Worm (Caenorhabditis elegans) whole organism, L1 larva: ENCODE results near the gene Y60A3A.21.

Experiments
- aha-1 ChIP-seq: fragments of 150-350 bp; optimal IDR thresholded peaks from 2 replicates; lab custom pipeline; 2014; ENCODE audit warnings: missing biosample characterization, missing genetic modification characterization
- alr-1 ChIP-seq: fragments of 200-800 bp; sonication (Bioruptor generic); optimal IDR thresholded peaks from 2 replicates; lab custom pipeline; 2018; ENCODE audit warnings: borderline replicate concordance, mild to moderate bottlenecking, missing genetic modification characterization, missing compliant biosample characterization
- ceh-63 ChIP-seq: fragments of 200-800 bp; sonication (Bioruptor generic); optimal IDR thresholded peaks from 2 replicates; lab custom pipeline; 2018; ENCODE audit warnings: mild to moderate bottlenecking, missing genetic modification characterization, missing compliant biosample characterization
- ceh-82 ChIP-seq, 3 experiments: fragments of 150-350 bp in 1 of 3; sonication (generic microtip) in 2 of 3; optimal IDR thresholded peaks; 2 replicates each; lab custom pipeline; 2014 to 2017; ENCODE audit warnings: missing biosample characterization in 3 of 3, missing genetic modification characterization in 3 of 3
- ceh-88 ChIP-seq: fragments of 200-800 bp; sonication (Bioruptor generic); IDR thresholded peaks from 2 replicates; pipeline ENCODE4 v1.3.6; 2022; ENCODE audit warnings: missing genetic modification characterization, missing compliant biosample characterization
- efl-1 ChIP-seq, 4 experiments: fragments of 150-350 bp; optimal IDR thresholded peaks in 3 of 4; peaks in 1 of 4; 1 replicate in 1 of 4; 2 replicates in 3 of 4; lab custom pipeline; 2014; ENCODE audit warnings: missing biosample characterization in 2 of 4, missing genetic modification characterization in 2 of 4, missing genetic modification reagents in 2 of 4
- egl-13 ChIP-seq: sonication (generic microtip); optimal IDR thresholded peaks from 2 replicates; lab custom pipeline; 2016; ENCODE audit warnings: missing genotype, missing genetic modification reagents, missing genetic modification characterization, missing compliant biosample characterization
- grh-1 ChIP-seq: fragments of 200-800 bp; sonication (Bioruptor generic); IDR thresholded peaks from 2 replicates; pipeline ENCODE4 v1.3.6; 2022; ENCODE audit warnings: missing genetic modification reagents, missing genetic modification characterization, missing compliant biosample characterization
- hlh-4 ChIP-seq: sonication (generic microtip); optimal IDR thresholded peaks from 2 replicates; lab custom pipeline; 2016; ENCODE audit warnings: mild to moderate bottlenecking, missing genetic modification characterization, missing compliant biosample characterization
- lin-15B ChIP-seq: fragments of 150-350 bp; sonication (generic microtip); optimal IDR thresholded peaks from 3 replicates; lab custom pipeline; 2014; ENCODE audit warnings: missing biosample characterization, missing genetic modification characterization
- lin-35 ChIP-seq, 2 experiments: fragments of 150-350 bp; optimal IDR thresholded peaks; 2 replicates each; lab custom pipeline; 2014; ENCODE audit warnings: missing biosample characterization in 2 of 2, missing genetic modification characterization in 2 of 2, missing genetic modification reagents in 2 of 2
- lsy-2 ChIP-seq, 2 experiments: fragments of 150-350 bp; optimal IDR thresholded peaks; 2 replicates each; lab custom pipeline; 2014; ENCODE audit warnings: missing biosample characterization in 2 of 2, missing genetic modification characterization in 2 of 2
- mdl-1 ChIP-seq, 2 experiments: fragments of 150-350 bp; optimal IDR thresholded peaks; 2 replicates each; lab custom pipeline; 2014 to 2017; ENCODE audit warnings: missing biosample characterization in 2 of 2, missing genetic modification characterization in 2 of 2, inconsistent platforms in 1 of 2
- mep-1 ChIP-seq: fragments of 150-350 bp; optimal IDR thresholded peaks from 2 replicates; lab custom pipeline; 2014; ENCODE audit warnings: missing biosample characterization, missing genetic modification characterization
- nhr-12 ChIP-seq: sonication (generic microtip); optimal IDR thresholded peaks from 2 replicates; lab custom pipeline; 2017; ENCODE audit warnings: missing biosample characterization, missing genetic modification characterization
- nhr-20 ChIP-seq: sonication (generic microtip); optimal IDR thresholded peaks from 2 replicates; lab custom pipeline; 2016; ENCODE audit warnings: mild to moderate bottlenecking, missing genetic modification characterization, missing compliant biosample characterization
- nhr-47 ChIP-seq: sonication (generic microtip); optimal IDR thresholded peaks from 2 replicates; lab custom pipeline; 2016; ENCODE audit warnings: mild to moderate bottlenecking, missing genetic modification characterization, moderate library complexity, missing compliant biosample characterization
- nhr-76 ChIP-seq: sonication (generic microtip); optimal IDR thresholded peaks from 2 replicates; lab custom pipeline; 2017; ENCODE audit warnings: missing biosample characterization, missing genetic modification characterization
- nhr-85 ChIP-seq: sonication (generic microtip); peaks from one replicate; lab custom pipeline; 2016; ENCODE audit warnings: missing genetic modification characterization, inconsistent platforms, missing compliant biosample characterization
- pqm-1 ChIP-seq: sonication (generic microtip); optimal IDR thresholded peaks from 3 replicates; lab custom pipeline; 2017; ENCODE audit warnings: missing biosample characterization, missing genetic modification characterization
- rnt-1 ChIP-seq: sonication (generic microtip); optimal IDR thresholded peaks from 2 replicates; lab custom pipeline; 2016; ENCODE audit warnings: mild to moderate bottlenecking, missing genetic modification characterization, moderate library complexity, missing compliant biosample characterization
- skn-1 ChIP-seq: fragments of 150-350 bp; optimal IDR thresholded peaks from 2 replicates; lab custom pipeline; 2014; ENCODE audit warnings: missing biosample characterization, missing genetic modification characterization
- snu-23 ChIP-seq: sonication (generic microtip); optimal IDR thresholded peaks from 2 replicates; lab custom pipeline; 2016; ENCODE audit warnings: missing genetic modification characterization, missing compliant biosample characterization
- sox-4 ChIP-seq: sonication (generic microtip); optimal IDR thresholded peaks from 2 replicates; lab custom pipeline; 2016; ENCODE audit warnings: missing genetic modification characterization, missing compliant biosample characterization
- sptf-1 ChIP-seq: fragments of 150-350 bp; optimal IDR thresholded peaks from 2 replicates; lab custom pipeline; 2014; ENCODE audit warnings: missing biosample characterization, missing genetic modification characterization
- sup-37 ChIP-seq: fragments of 200-800 bp; sonication (Bioruptor generic); optimal IDR thresholded peaks from 2 replicates; lab custom pipeline; 2018; ENCODE audit warnings: mild to moderate bottlenecking, missing genetic modification characterization, missing compliant biosample characterization
- tbx-2 ChIP-seq: sonication (generic microtip); optimal IDR thresholded peaks from 2 replicates; lab custom pipeline; 2016; ENCODE audit warnings: missing genetic modification characterization, missing compliant biosample characterization
- tlp-1 ChIP-seq: fragments of 150-350 bp; optimal IDR thresholded peaks from 2 replicates; lab custom pipeline; 2014; ENCODE audit warnings: missing biosample characterization, missing genetic modification characterization
- unc-130 ChIP-seq: fragments of 150-350 bp; optimal IDR thresholded peaks from 2 replicates; lab custom pipeline; 2017; ENCODE audit warnings: missing biosample characterization, missing genetic modification characterization, inconsistent platforms
- unc-62 ChIP-seq: fragments of 150-350 bp; optimal IDR thresholded peaks from 2 replicates; lab custom pipeline; 2014; ENCODE audit warnings: missing biosample characterization, missing genetic modification reagents, missing genetic modification characterization
- xbp-1 ChIP-seq: sonication (generic microtip); optimal IDR thresholded peaks from 2 replicates; lab custom pipeline; 2016; ENCODE audit warnings: missing genetic modification characterization, missing compliant biosample characterization

Gene Y60A3A.21

DNA sequence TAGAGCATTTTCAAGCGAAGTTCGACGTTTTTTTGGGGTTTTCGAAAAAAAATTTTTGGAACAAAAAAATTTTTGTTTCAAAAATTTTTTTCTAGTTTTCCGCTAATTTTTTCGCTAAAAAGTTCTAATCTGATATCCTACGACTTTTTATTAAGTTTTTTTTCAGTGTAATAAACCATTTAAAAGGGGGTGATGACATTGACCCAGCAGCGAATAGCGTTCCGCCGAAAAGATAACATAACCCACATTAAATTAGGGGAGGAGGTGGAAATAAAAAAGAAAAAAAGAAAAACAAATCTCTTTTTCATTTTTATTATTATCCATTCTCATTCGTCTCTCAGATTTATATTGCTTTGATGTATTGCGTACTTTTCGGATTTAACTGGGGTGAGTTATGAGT is 4.3 kb upstream of the Y60A3A.21 start, which contains the start of gene Y60A3A.23:
Gene Y60A3A.23, plus strand, starts transcription at position 301 of the 400 bp plus-strand sequence.
- TF ChIP-seq nhr-47 (no peak), sox-4 (tag; lab: Kevin White, UChicago) (no peak), lin-15B (no peak), ceh-88 (GFP tag; lab: Robert Waterston, UW) (no peak), nhr-20 (no peak), unc-130 (tag; lab: Kevin White, UChicago) (no peak), mdl-1 (tag; optimal IDR thresholded peaks at IDR 0.05; lab: Kevin White, UChicago) (no peak), mep-1 (tag; lab: Kevin White, UChicago) (no peak), unc-62 (GFP tag; lab: Kevin White, UChicago) (no peak), skn-1 (tag; lab: Kevin White, UChicago) (no peak), tbx-2 (tag; lab: Kevin White, UChicago) (no peak), lin-35 (GFP tag; optimal IDR thresholded peaks at IDR 0.05; lab: Kevin White, UChicago) (no peak), sup-37 (GFP tag; lab: Kevin White, UChicago) (no peak), pqm-1 (tag; lab: Kevin White, UChicago) (no peak), alr-1 (tag; lab: Kevin White, UChicago) (no peak), ceh-82 (tag; optimal IDR thresholded peaks at IDR 0.05; lab: Kevin White, UChicago) (no peak), rnt-1 (tag; lab: Kevin White, UChicago) (no peak), tlp-1 (tag; lab: Kevin White, UChicago) (no peak), nhr-76 (tag; lab: Kevin White, UChicago) (no peak)

DNA sequence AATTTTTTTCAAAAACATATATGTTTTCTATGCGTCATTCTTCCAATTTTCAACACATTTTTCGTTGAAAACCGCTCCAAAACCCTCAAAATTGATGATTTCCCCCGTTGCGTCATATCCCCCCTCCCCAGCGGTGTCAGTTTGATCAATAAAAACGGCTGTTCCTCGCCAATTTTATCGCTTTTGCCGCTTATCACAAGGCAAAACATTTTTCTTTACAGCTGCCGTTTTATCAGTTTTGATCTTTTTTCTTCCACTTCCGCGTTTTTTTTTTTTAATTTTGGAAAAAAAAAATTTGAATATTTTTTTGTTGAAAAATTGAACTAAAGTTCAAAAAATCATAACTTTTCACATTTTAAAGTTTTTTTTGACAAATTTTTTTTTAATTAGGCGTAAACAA is 555 bp upstream of the Y60A3A.21 start:
- TF ChIP-seq ceh-63 (GFP tag; lab: Kevin White, UChicago) = no peak
- no peak for TF ChIP-seq hlh-4 (tag; lab: Kevin White, UChicago)
- no peak for TF ChIP-seq nhr-12
- TF ChIP-seq xbp-1 (tag; lab: Kevin White, UChicago) = no peak
- no peak for TF ChIP-seq pqm-1 (tag; lab: Kevin White, UChicago)

DNA sequence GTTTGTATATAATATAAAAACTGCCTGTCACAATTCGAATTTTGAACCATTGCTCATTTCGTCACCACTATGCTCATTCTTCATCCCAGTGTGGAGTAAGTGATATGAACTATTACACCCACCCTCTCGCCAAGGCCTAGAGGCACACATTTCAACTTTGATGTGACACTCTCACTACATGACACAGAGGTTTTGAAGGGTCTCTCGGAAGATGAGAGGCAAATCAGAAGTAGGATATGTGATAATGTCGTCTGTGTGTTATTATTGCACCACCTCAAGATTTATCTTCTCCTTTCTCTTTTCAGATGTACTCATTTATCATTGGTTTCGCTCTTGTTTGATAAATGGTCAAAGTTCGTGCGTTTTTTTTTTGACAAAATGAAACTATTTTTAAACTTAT is 9.6 kb downstream of the Y60A3A.21 start:
- TF ChIP-seq sptf-1 (tag; lab: Kevin White, UChicago) = no peak
- TF ChIP-seq lsy-2 (tag; optimal IDR thresholded peaks at IDR 0.05; lab: Kevin White, UChicago) = no peak
- TF ChIP-seq mdl-1 (tag; optimal IDR thresholded peaks at IDR 0.05; lab: Kevin White, UChicago) = no peak
- TF ChIP-seq egl-13 (tag; lab: Kevin White, UChicago) = no peak

DNA sequence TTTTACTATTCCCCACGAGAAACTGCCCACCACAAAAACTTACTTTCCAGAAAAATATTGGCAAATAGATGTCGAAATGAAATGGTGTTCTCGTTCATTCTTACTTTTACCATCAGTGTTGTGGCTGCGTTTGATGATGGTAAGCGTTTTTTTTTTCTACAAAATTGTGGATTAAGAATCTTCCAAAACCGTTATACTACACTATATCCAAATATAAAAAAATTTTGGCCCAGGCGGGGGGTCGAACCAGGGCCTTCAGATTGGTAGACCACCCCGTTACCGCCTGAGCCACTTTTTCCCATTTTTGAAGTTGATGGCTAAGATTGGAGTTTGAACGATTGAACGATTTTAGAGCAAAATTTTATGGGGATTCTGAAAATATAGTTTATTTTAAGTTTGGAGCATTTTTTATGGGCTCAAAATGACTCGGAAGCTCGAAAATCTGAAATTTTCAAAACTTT is 11.3 kb downstream of the Y60A3A.21 start, which contains the start of gene lgc-55:
Gene lgc-55, plus strand, starts transcription at position 51 of the 461 bp plus-strand sequence.
- TF ChIP-seq nhr-85 (tag; lab: Kevin White, UChicago) (peak; percentile 32), aha-1 (tag; lab: Kevin White, UChicago) (no peak), snu-23 (GFP tag; lab: Kevin White, UChicago) (no peak)

DNA sequence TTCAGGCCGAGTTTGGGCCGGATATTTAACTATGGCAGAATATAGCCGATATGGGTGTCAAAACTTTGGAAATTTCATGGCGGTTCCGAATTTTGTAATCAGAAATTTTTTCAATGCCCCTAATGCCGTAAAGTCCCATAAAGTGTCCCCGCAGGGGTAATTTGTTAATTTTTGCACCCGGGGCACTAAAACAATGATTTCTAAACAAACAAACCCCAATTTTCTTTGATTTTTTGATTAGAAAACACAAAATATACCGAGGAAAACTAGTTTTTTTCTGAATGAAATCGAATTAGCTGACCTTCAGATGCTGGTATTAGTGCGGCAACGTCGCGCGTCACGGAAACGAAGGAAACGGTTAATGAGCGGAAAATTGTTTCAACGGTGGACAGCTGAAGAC is 23.2 kb downstream of the Y60A3A.21 start:
- TF ChIP-seq nhr-85 (tag; lab: Kevin White, UChicago) = peak; percentile 78
- no peak for TF ChIP-seq efl-1 (optimal IDR thresholded peaks at IDR 0.05; lab: Kevin White, UChicago)
- peak in 1 of 2 experiments; percentile 66 for TF ChIP-seq efl-1 (GFP tag; optimal IDR thresholded peaks at IDR 0.05 in 1 of 2; lab: Kevin White, UChicago)
- peak; percentile 42 for TF ChIP-seq grh-1
- no peak for TF ChIP-seq rnt-1 (tag; lab: Kevin White, UChicago)
- TF ChIP-seq, all 84 proteins: peak for 3

DNA sequence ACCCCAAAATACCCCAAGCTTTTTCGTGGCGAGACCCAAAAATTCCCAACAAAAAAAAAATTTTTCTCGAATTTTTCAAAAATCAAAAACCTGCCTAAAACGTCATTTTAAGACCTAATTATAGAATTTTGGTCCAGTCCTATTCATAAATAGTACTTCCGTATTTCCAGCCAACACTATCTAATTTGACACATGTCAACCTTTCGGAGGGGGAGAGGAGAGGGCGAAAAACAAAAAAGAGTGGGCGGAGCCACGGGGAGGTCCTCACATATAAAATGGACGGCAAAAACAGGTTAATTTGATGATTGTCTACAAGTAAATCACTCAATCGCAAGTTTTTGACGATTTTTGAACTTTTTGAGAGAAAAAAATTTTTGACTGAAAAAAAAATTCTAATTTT is 25.5 kb downstream of the Y60A3A.21 start, which contains the start of gene Y113G7A.16:
Gene Y113G7A.16, plus strand, starts transcription at position 301 of the 400 bp plus-strand sequence.
- TF ChIP-seq lin-35 (GFP tag; optimal IDR thresholded peaks at IDR 0.05; lab: Kevin White, UChicago) (no peak), nhr-85 (tag; lab: Kevin White, UChicago) (peak; percentile 21)
- TF ChIP-seq, all 84 proteins: peak for 1
